Worm (Caenorhabditis elegans): Measurements from ENCODE around the gene maph-1.3.

Gene maph-1.3

ce11 chrIII:3878986-3879756, 34.5 kb downstream of the maph-1.3 start:
- no peak for TF ChIP-seq W03F9.2 (tag; optimal IDR thresholded peaks at IDR 0.05)

DNA sequence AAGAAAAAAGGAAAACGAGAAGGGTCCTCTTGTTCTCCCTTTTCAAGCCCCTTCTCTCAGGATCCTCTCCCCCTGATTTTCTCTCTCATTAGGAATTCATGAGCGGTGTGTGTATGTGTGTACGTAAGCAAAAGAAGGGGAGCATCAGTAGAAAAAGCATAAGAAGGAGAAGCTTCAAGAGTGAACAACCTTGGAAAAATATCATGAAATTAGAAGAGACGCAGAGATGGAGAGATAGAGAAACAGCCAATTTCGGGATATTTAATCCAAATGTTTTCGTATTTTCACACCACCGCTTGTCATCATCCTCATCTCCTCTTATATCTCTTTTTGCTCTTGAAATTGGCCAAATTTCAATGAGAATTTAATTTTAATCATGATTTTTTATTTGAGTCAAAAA, 38.5 kb downstream of the maph-1.3 start:
- TF ChIP-seq him-1 (tag; optimal IDR thresholded peaks at IDR 0.05) (no peak), dao-5 (tag; optimal IDR thresholded peaks at IDR 0.05) (no peak), W03F9.2 (tag; optimal IDR thresholded peaks at IDR 0.05) (no peak)

- TF ChIP-seq W03F9.2 (tag; optimal IDR thresholded peaks at IDR 0.05) (no peak), him-1 (tag; optimal IDR thresholded peaks at IDR 0.05) (no peak), dao-5 (tag; optimal IDR thresholded peaks at IDR 0.05) (no peak)
Measured at ce11 chrIII:3887586-3887985, 42.9 kb downstream of the maph-1.3 start.

- no peak for TF ChIP-seq W03F9.2 (tag; optimal IDR thresholded peaks at IDR 0.05)
- TF ChIP-seq dao-5 (tag; optimal IDR thresholded peaks at IDR 0.05): no peak
- no peak for TF ChIP-seq him-1 (tag; optimal IDR thresholded peaks at IDR 0.05)
Measured at ce11 chrIII:3889896-3890295, 45.2 kb downstream of the maph-1.3 start.

DNA sequence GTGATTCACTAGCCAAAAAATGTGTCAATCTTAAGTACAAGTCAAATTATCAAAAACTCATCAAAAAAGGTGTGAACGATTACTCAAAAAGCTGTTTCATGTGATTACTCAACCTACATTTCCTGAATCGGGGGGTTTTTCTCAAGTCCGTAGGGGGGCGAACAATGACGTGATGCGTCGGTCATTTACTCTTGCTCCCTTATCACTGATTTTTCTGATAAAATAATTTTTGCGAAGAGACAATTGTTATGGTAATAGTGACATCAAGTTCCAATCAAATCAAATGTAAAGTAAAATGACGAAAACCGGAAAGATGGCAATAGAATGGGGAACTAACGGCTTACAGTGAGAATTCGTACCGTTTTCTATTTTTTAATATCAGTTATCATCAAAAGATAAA, 49.3 kb downstream of the maph-1.3 start:
- no peak for TF ChIP-seq W03F9.2 (tag; optimal IDR thresholded peaks at IDR 0.05)
- TF ChIP-seq him-1 (tag; optimal IDR thresholded peaks at IDR 0.05): no peak
- TF ChIP-seq dao-5 (tag; optimal IDR thresholded peaks at IDR 0.05): no peak
